Fruit fly (Drosophila melanogaster): ENCODE data around the gene CG31371.

The CG31371 gene

dm6 chr3R:30461608-30462243 is 41.6 kb downstream of the CG31371 start (continued):
- TF ChIP-seq H2.0 (GFP tag; IDR thresholded peaks at IDR 0.05): 0 out of 2 replicates have a peak, but pooled peaks have one; percentile 41
- TF ChIP-seq dpn (GFP tag; optimal IDR thresholded peaks at IDR 0.05): no peak
- no peak for TF ChIP-seq h (optimal IDR thresholded peaks at IDR 0.05)
- TF ChIP-seq gro (GFP tag; optimal IDR thresholded peaks at IDR 0.05): no peak
- TF ChIP-seq ro (GFP tag; IDR thresholded peaks at IDR 0.05): no peak
- no peak for TF ChIP-seq Jarid2 (GFP tag; optimal IDR thresholded peaks at IDR 0.05)
- no peak for TF ChIP-seq CG13287 (GFP tag; IDR thresholded peaks at IDR 0.05; ENCODE audit: partially characterized antibody)
- no peak for TF ChIP-seq gsb (GFP tag; IDR thresholded peaks at IDR 0.05)
- TF ChIP-seq CG14441 (GFP tag; IDR thresholded peaks at IDR 0.05): peak; percentile 28; the same call in 1 of the 2 replicates
- TF ChIP-seq CG11696 (GFP tag; IDR thresholded peaks at IDR 0.05): peak; percentile 89
- peak; percentile 42; the same call in 1 of the 2 replicates for TF ChIP-seq Ptx1 (GFP tag; IDR thresholded peaks at IDR 0.05)
- no peak for TF ChIP-seq aop (GFP tag; IDR thresholded peaks at IDR 0.05)
- TF ChIP-seq Blimp-1 (GFP tag; optimal IDR thresholded peaks at IDR 0.05): peak; percentile 10
- no peak for TF ChIP-seq CG34224 (GFP tag; IDR thresholded peaks at IDR 0.05; ENCODE audit: partially characterized antibody)
- TF ChIP-seq NC2α (GFP tag; optimal IDR thresholded peaks at IDR 0.05): no peak
- TF ChIP-seq gsb-n (tag; optimal IDR thresholded peaks at IDR 0.05): no peak
- TF ChIP-seq ewg (GFP tag; optimal IDR thresholded peaks at IDR 0.05): no peak
- TF ChIP-seq CG7372 (GFP tag; IDR thresholded peaks at IDR 0.05): no peak
- peak; percentile 25 for TF ChIP-seq CG9727 (GFP tag; optimal IDR thresholded peaks at IDR 0.05)
- TF ChIP-seq CG2129 (GFP tag; IDR thresholded peaks at IDR 0.05; ENCODE audit: partially characterized antibody): no peak
- no peak for TF ChIP-seq cg (GFP tag; optimal IDR thresholded peaks at IDR 0.05)
- peak; percentile 16 for TF ChIP-seq CG3281 (GFP tag; optimal IDR thresholded peaks at IDR 0.05)
- TF ChIP-seq wdn (GFP tag; IDR thresholded peaks at IDR 0.05): no peak
- no peak for TF ChIP-seq Camta (GFP tag; optimal IDR thresholded peaks at IDR 0.05)
- TF ChIP-seq Abd-B (GFP tag; optimal IDR thresholded peaks at IDR 0.05): no peak
- TF ChIP-seq cas (GFP tag; IDR thresholded peaks at IDR 0.05): no peak
- TF ChIP-seq Sin3A (optimal IDR thresholded peaks at IDR 0.05): no peak
- TF ChIP-seq Taf1 (GFP tag; IDR thresholded peaks at IDR 0.05): no peak
- no peak for TF ChIP-seq en (GFP tag; optimal IDR thresholded peaks at IDR 0.05)
- TF ChIP-seq Nf-YC (tag; optimal IDR thresholded peaks at IDR 0.05): no peak
- peak; percentile 44 for TF ChIP-seq phol (tag; optimal IDR thresholded peaks at IDR 0.05)
- TF ChIP-seq HmgZ (tag; optimal IDR thresholded peaks at IDR 0.05): no peak
- TF ChIP-seq nom (GFP tag; optimal IDR thresholded peaks at IDR 0.05): peak; percentile 21
- no peak for TF ChIP-seq sisA (GFP tag; IDR thresholded peaks at IDR 0.05)
- no peak for TF ChIP-seq crol (GFP tag; IDR thresholded peaks at IDR 0.05)
- peak; percentile 68 for TF ChIP-seq dmrt99B (tag; optimal IDR thresholded peaks at IDR 0.05)
- no peak for TF ChIP-seq chn (GFP tag; optimal IDR thresholded peaks at IDR 0.05)
- no peak for TF ChIP-seq ERR (GFP tag; optimal IDR thresholded peaks at IDR 0.05)
- no peak for TF ChIP-seq D (optimal IDR thresholded peaks at IDR 0.05)
- no peak for TF ChIP-seq D (GFP tag; optimal IDR thresholded peaks at IDR 0.05)
- TF ChIP-seq HmgD (GFP tag; optimal IDR thresholded peaks at IDR 0.05): no peak
- TF ChIP-seq Rfx (GFP tag; IDR thresholded peaks at IDR 0.05): peak; percentile 46; the same call in 1 of the 2 replicates
- no peak for TF ChIP-seq slp2 (GFP tag; optimal IDR thresholded peaks at IDR 0.05)
- TF ChIP-seq Max (GFP tag; optimal IDR thresholded peaks at IDR 0.05): no peak
- TF ChIP-seq br (optimal IDR thresholded peaks at IDR 0.05): no peak
- TF ChIP-seq CG7839 (tag; optimal IDR thresholded peaks at IDR 0.05): peak; percentile 58
- no peak for TF ChIP-seq D19A (tag; optimal IDR thresholded peaks at IDR 0.05)
- TF ChIP-seq CG33557 (GFP tag; optimal IDR thresholded peaks at IDR 0.05): no peak
- TF ChIP-seq CG1647 (GFP tag; optimal IDR thresholded peaks at IDR 0.05): no peak
- no peak for TF ChIP-seq dm (GFP tag; optimal IDR thresholded peaks at IDR 0.05)
- TF ChIP-seq trem (tag; optimal IDR thresholded peaks at IDR 0.05): no peak
- no peak for TF ChIP-seq CG12236 (GFP tag; optimal IDR thresholded peaks at IDR 0.05)

Data from whole organism, embryonic.